Worm (Caenorhabditis elegans): ENCODE measurements around the gene C25E10.5.

- TF ChIP-seq pha-4 (tag; optimal IDR thresholded peaks at IDR 0.05) (no peak), unc-120 (tag; optimal IDR thresholded peaks at IDR 0.05; ENCODE audit: poor library complexity, severe bottlenecking) (no peak), blmp-1 (tag; optimal IDR thresholded peaks at IDR 0.05) (no peak)
Observed at ce11 chrV:9009175-9009574, 21.2 kb upstream of the C25E10.5 start, which contains the start of gene srx-2.
